Worm (Caenorhabditis elegans) whole organism, mixed stage, embryonic: ENCODE measurements around the gene frpr-21.

Experiments
- M03D4.4 ChIP-seq: sonication (generic microtip); optimal IDR thresholded peaks from 2 replicates; lab custom pipeline; 2017; ENCODE audit warnings: mild to moderate bottlenecking, missing genetic modification characterization, missing compliant biosample characterization
- bed-3 ChIP-seq: fragments of 200-800 bp; sonication (Bioruptor generic); optimal IDR thresholded peaks from 3 replicates; lab custom pipeline; 2018; ENCODE audit warnings: mild to moderate bottlenecking, missing genetic modification characterization, moderate library complexity, missing compliant biosample characterization
- blmp-1 ChIP-seq: fragments of 150-350 bp; optimal IDR thresholded peaks from 2 replicates; lab custom pipeline; 2014; ENCODE audit warnings: missing biosample characterization, missing genetic modification characterization
- ceh-39 ChIP-seq: fragments of 150-350 bp; optimal IDR thresholded peaks from 2 replicates; lab custom pipeline; 2014; ENCODE audit warnings: missing biosample characterization, missing genetic modification characterization
- ceh-43 ChIP-seq: fragments of 200-800 bp; sonication (Bioruptor generic); optimal IDR thresholded peaks from 2 replicates; lab custom pipeline; 2018; ENCODE audit warnings: mild to moderate bottlenecking, missing genetic modification characterization, moderate library complexity, missing compliant biosample characterization
- ces-1 ChIP-seq: fragments of 150-350 bp; optimal IDR thresholded peaks from 2 replicates; lab custom pipeline; 2014; ENCODE audit warnings: missing biosample characterization, missing genetic modification reagents, missing genetic modification characterization
- cnd-1 ChIP-seq: fragments of 200-800 bp; sonication (Bioruptor generic); optimal IDR thresholded peaks from 2 replicates; lab custom pipeline; 2018; ENCODE audit warnings: mild to moderate bottlenecking, missing genetic modification characterization, missing compliant biosample characterization
- drap-1 ChIP-seq: fragments of 200-800 bp; sonication (Bioruptor generic); optimal IDR thresholded peaks from 3 replicates; lab custom pipeline; 2018; ENCODE audit warnings: mild to moderate bottlenecking, missing genetic modification characterization, missing compliant biosample characterization
- elt-1 ChIP-seq: sonication (generic microtip); optimal IDR thresholded peaks from 2 replicates; lab custom pipeline; 2017; ENCODE audit warnings: missing genetic modification characterization, mild to moderate bottlenecking, missing compliant biosample characterization, antibody characterized with exemption, moderate library complexity, borderline replicate concordance; ENCODE audit not compliant: insufficient read depth
- elt-3 ChIP-seq: fragments of 150-350 bp; optimal IDR thresholded peaks from 2 replicates; lab custom pipeline; 2014; ENCODE audit warnings: missing biosample characterization, missing genetic modification characterization
- flh-1 ChIP-seq: fragments of 200-800 bp; sonication (Bioruptor generic); optimal IDR thresholded peaks from 2 replicates; lab custom pipeline; 2018; ENCODE audit warnings: mild to moderate bottlenecking, missing genetic modification characterization, moderate library complexity, missing compliant biosample characterization
- ham-2 ChIP-seq: fragments of 200-800 bp; sonication (Bioruptor generic); optimal IDR thresholded peaks from 2 replicates; lab custom pipeline; 2018; ENCODE audit warnings: mild to moderate bottlenecking, missing genetic modification characterization, missing compliant biosample characterization
- hlh-1 ChIP-seq: fragments of 150-350 bp; optimal IDR thresholded peaks from 2 replicates; lab custom pipeline; 2014; ENCODE audit warnings: missing biosample characterization, missing genetic modification reagents, missing genetic modification characterization
- lin-13 ChIP-seq: fragments of 150-350 bp; optimal IDR thresholded peaks from 2 replicates; lab custom pipeline; 2014; ENCODE audit warnings: missing biosample characterization, missing genetic modification characterization
- lin-32 ChIP-seq: fragments of 200-800 bp; sonication (Bioruptor generic); optimal IDR thresholded peaks from 2 replicates; lab custom pipeline; 2018; ENCODE audit warnings: mild to moderate bottlenecking, missing genetic modification characterization, missing compliant biosample characterization
- lsy-2 ChIP-seq: fragments of 150-350 bp; optimal IDR thresholded peaks from 2 replicates; lab custom pipeline; 2014; ENCODE audit warnings: missing biosample characterization, missing genetic modification characterization
- mab-5 ChIP-seq: fragments of 150-350 bp; optimal IDR thresholded peaks from 2 replicates; lab custom pipeline; 2014; ENCODE audit warnings: missing biosample characterization, missing genetic modification characterization
- mep-1 ChIP-seq: fragments of 150-350 bp; optimal IDR thresholded peaks from 2 replicates; lab custom pipeline; 2017; ENCODE audit warnings: missing biosample characterization, missing genetic modification reagents, missing genetic modification characterization, inconsistent platforms
- mls-2 ChIP-seq: sonication (generic microtip); optimal IDR thresholded peaks from 2 replicates; lab custom pipeline; 2016; ENCODE audit warnings: mild to moderate bottlenecking, missing genetic modification characterization, moderate library complexity, missing compliant biosample characterization
- nhr-12 ChIP-seq: fragments of 150-350 bp; optimal IDR thresholded peaks from 2 replicates; lab custom pipeline; 2014; ENCODE audit warnings: missing biosample characterization, missing genetic modification characterization
- nhr-2 ChIP-seq: fragments of 150-350 bp; optimal IDR thresholded peaks from 2 replicates; lab custom pipeline; 2014; ENCODE audit warnings: missing biosample characterization, missing genetic modification characterization
- nhr-237 ChIP-seq: fragments of 150-350 bp; optimal IDR thresholded peaks from 2 replicates; lab custom pipeline; 2014; ENCODE audit warnings: missing biosample characterization, missing genetic modification characterization
- nhr-28 ChIP-seq: fragments of 150-350 bp; optimal IDR thresholded peaks from 2 replicates; lab custom pipeline; 2014; ENCODE audit warnings: missing biosample characterization, missing genetic modification characterization
- nhr-76 ChIP-seq: sonication (generic microtip); optimal IDR thresholded peaks from 2 replicates; lab custom pipeline; 2017; ENCODE audit warnings: missing biosample characterization, missing genetic modification characterization
- pha-4 ChIP-seq: fragments of 150-350 bp; optimal IDR thresholded peaks from 2 replicates; lab custom pipeline; 2018; ENCODE audit warnings: missing biosample characterization, missing genetic modification reagents, missing genetic modification characterization
- snpc-4 ChIP-seq: fragments of 150-350 bp; optimal IDR thresholded peaks from 2 replicates; lab custom pipeline; 2014; ENCODE audit warnings: missing biosample characterization, missing genetic modification characterization
- sptf-1 ChIP-seq: sonication (generic microtip); optimal IDR thresholded peaks from 2 replicates; lab custom pipeline; 2017; ENCODE audit warnings: mild to moderate bottlenecking, missing genetic modification characterization, moderate library complexity, missing compliant biosample characterization
- tbx-8 ChIP-seq: fragments of 200-800 bp; sonication (Bioruptor generic); optimal IDR thresholded peaks from 2 replicates; lab custom pipeline; 2018; ENCODE audit warnings: mild to moderate bottlenecking, missing genetic modification characterization, moderate library complexity, missing compliant biosample characterization
- unc-62 ChIP-seq: fragments of 150-350 bp; optimal IDR thresholded peaks from 2 replicates; lab custom pipeline; 2014; ENCODE audit warnings: missing biosample characterization, missing genetic modification reagents, missing genetic modification characterization
- zip-8 ChIP-seq: fragments of 150-350 bp; optimal IDR thresholded peaks from 2 replicates; lab custom pipeline; 2014; ENCODE audit warnings: missing biosample characterization, missing genetic modification characterization
- ztf-11 ChIP-seq: fragments of 150-350 bp; optimal IDR thresholded peaks from 2 replicates; lab custom pipeline; 2014; ENCODE audit warnings: missing biosample characterization, missing genetic modification characterization

frpr-21 gene

DNA sequence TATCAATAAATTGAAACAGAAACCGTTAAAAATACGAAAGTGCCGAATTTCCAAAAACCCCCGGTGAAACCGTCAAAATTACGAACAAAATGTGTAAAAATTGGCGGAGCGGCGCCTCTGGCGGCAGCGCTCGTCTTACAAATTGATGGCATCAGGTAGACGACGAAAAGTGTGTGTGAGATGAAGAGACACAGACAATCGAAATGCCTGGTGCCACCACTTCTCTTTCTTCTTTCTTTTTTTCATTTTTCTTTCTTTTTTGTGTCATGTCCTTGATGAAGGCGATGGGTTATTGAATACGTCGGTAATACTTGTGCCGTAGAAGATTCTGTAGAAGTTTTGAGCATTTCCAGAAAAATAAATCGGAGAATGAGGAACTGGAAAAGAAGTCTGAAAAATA lies 43.9 kb downstream of the frpr-21 start:
- TF ChIP-seq ceh-43 (GFP tag; lab: Kevin White, UChicago) (no peak), elt-3 (no peak), mls-2 (no peak), nhr-12 (no peak), drap-1 (GFP tag; lab: Kevin White, UChicago) (no peak), hlh-1 (tag; lab: Kevin White, UChicago) (no peak), nhr-76 (no peak), ham-2 (GFP tag; lab: Kevin White, UChicago) (no peak), snpc-4 (no peak), flh-1 (no peak), unc-62 (no peak), elt-1 (no peak), mep-1 (tag; lab: Kevin White, UChicago) (no peak), nhr-237 (tag; lab: Kevin White, UChicago) (no peak), mab-5 (tag; lab: Kevin White, UChicago) (no peak), ceh-39 (tag; lab: Kevin White, UChicago) (no peak), tbx-8 (GFP tag; lab: Kevin White, UChicago) (no peak), lin-13 (tag; lab: Kevin White, UChicago) (no peak)
- TF ChIP-seq, all 35 proteins: peak for 0

DNA sequence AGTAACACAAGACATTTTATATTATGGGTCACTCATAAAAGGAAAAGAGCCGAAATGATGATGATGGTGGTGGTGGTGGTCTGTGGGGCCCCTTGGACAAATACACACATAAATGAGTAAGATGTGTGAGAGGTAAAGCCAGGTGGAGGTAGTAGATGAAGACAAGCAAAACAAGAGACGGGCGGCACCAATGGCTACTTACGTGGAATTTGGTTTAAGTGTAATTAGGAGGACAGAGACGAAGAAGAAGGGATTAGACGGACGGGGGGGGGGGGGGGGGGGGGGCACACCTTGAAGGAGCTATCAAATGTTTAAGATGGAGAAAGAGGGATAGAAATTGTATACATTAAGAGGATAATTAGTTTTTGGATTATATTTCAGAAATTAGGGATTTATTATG lies 47.1 kb downstream of the frpr-21 start:
- TF ChIP-seq unc-62 (no peak), ceh-43 (GFP tag; lab: Kevin White, UChicago) (peak; percentile 43), sptf-1 (tag; lab: Kevin White, UChicago) (peak; percentile 64), zip-8 (tag; lab: Kevin White, UChicago) (no peak), pha-4 (tag; lab: Kevin White, UChicago) (no peak), lin-32 (GFP tag; lab: Kevin White, UChicago) (no peak), lsy-2 (no peak), mls-2 (peak; percentile 55), elt-1 (no peak), nhr-28 (no peak), mab-5 (tag; lab: Kevin White, UChicago) (no peak), ztf-11 (no peak), cnd-1 (tag; lab: Kevin White, UChicago) (no peak)
- TF ChIP-seq, all 35 proteins: peak for 3

DNA sequence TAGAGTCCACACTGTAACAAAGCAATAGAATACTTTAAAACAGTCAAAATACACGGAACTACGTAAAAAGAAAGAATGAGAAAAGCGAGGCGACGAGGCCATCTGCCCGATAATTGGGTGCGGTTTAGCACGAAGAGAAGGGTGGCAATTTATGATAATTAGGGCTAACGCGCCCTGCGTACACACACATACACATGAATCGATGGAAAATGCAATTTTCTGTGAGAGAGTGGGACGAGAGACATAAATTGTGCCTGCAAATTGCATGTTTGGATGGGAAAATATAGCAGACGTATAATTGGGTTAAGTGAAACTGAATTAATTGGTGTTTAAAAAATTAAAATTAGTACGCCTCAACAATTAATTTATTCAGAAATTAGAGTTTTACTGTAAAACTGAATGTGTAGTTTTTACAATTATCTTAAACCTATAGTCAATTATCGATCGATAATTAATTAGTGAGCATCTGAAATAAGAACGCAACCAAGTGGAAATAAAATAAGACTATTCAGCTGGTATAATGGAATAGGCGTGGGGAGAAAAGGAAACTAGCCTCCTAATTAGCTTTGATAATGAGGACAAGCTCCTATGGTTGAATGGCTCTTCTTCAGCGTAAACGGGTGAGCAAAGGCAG lies 48.2 kb downstream of the frpr-21 start:
- TF ChIP-seq zip-8 (tag; lab: Kevin White, UChicago) (no peak), nhr-28 (no peak), ces-1 (GFP tag; lab: Kevin White, UChicago) (peak; percentile 99), lin-32 (GFP tag; lab: Kevin White, UChicago) (no peak), mep-1 (tag; lab: Kevin White, UChicago) (peak; percentile 13), cnd-1 (tag; lab: Kevin White, UChicago) (peak; percentile 67), mls-2 (peak; percentile 79), nhr-237 (tag; lab: Kevin White, UChicago) (no peak), nhr-2 (tag; lab: Kevin White, UChicago) (no peak), ham-2 (GFP tag; lab: Kevin White, UChicago) (peak; percentile 67), ztf-11 (peak; percentile 31), unc-62 (no peak), snpc-4 (no peak), ceh-39 (tag; lab: Kevin White, UChicago) (no peak), ceh-43 (GFP tag; lab: Kevin White, UChicago) (peak; percentile 96), sptf-1 (tag; lab: Kevin White, UChicago) (peak; percentile 76), M03D4.4 (tag; lab: Kevin White, UChicago) (no peak)

DNA sequence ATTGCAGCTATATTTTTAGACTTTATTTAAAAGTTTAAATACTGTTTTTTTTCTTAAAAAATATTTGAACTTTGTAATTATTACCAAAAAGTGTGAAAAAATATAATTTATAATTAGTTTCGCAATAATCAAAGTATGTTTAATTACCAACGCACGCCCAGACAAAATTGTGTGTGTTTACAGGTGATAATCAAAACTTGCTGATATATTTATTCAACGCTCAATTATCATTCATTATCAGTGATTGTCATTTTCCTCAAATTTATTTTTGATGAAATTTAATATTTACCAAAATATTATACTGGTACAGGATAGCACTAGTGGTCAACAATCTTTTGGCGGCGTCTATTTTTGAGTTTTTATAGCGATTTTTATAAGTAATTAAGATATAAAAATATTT lies 48.8 kb downstream of the frpr-21 start:
- TF ChIP-seq ham-2 (GFP tag; lab: Kevin White, UChicago), result no peak
- TF ChIP-seq nhr-76, result no peak
- no peak for TF ChIP-seq ces-1 (GFP tag; lab: Kevin White, UChicago)
- no peak for TF ChIP-seq bed-3 (GFP tag; lab: Kevin White, UChicago)
- no peak for TF ChIP-seq elt-3
- no peak for TF ChIP-seq mls-2
- no peak for TF ChIP-seq zip-8 (tag; lab: Kevin White, UChicago)
- TF ChIP-seq ceh-39 (tag; lab: Kevin White, UChicago), result no peak
- no peak for TF ChIP-seq nhr-2 (tag; lab: Kevin White, UChicago)
- TF ChIP-seq unc-62, result no peak
- TF ChIP-seq mep-1 (tag; lab: Kevin White, UChicago), result no peak
- no peak for TF ChIP-seq nhr-28
- TF ChIP-seq blmp-1 (tag; lab: Kevin White, UChicago), result no peak
- no peak for TF ChIP-seq elt-1
- no peak for TF ChIP-seq lin-32 (GFP tag; lab: Kevin White, UChicago)
